Worm (Caenorhabditis elegans) whole organism, early embryonic: ENCODE results near the gene ZK867.2.

ENCODE experiments used
- B0310.2 ChIP-seq: sonication (generic microtip); optimal IDR thresholded peaks from 2 replicates; lab custom pipeline; 2016; ENCODE audit warnings: mild to moderate bottlenecking, missing genetic modification characterization, missing compliant biosample characterization
- F13C5.2 ChIP-seq: sonication (generic microtip); optimal IDR thresholded peaks from 2 replicates; lab custom pipeline; 2017; ENCODE audit warnings: mild to moderate bottlenecking, missing genetic modification characterization, inconsistent platforms, missing compliant biosample characterization
- aly-1 ChIP-seq: sonication (generic microtip); optimal IDR thresholded peaks from 2 replicates; lab custom pipeline; 2016; ENCODE audit warnings: missing genetic modification characterization, missing compliant biosample characterization
- ama-1 ChIP-seq: fragments of 150-350 bp; optimal IDR thresholded peaks from 2 replicates; lab custom pipeline; 2014
- ceh-13 ChIP-seq: fragments of 200-800 bp; sonication (Bioruptor generic); optimal IDR thresholded peaks from 2 replicates; lab custom pipeline; 2018; ENCODE audit warnings: mild to moderate bottlenecking, missing genetic modification characterization, missing compliant biosample characterization
- ceh-36 ChIP-seq: sonication (generic microtip); optimal IDR thresholded peaks from 2 replicates; lab custom pipeline; 2016; ENCODE audit warnings: missing genetic modification characterization, inconsistent platforms, missing compliant biosample characterization
- ets-7 ChIP-seq: sonication (generic microtip); optimal IDR thresholded peaks from 2 replicates; lab custom pipeline; 2016; ENCODE audit warnings: missing genotype, missing genetic modification characterization, missing compliant biosample characterization
- flt-1 ChIP-seq: fragments of 200-800 bp; sonication (Bioruptor generic); IDR thresholded peaks from 2 replicates; pipeline ENCODE4 v1.3.6; 2022; ENCODE audit warnings: missing genetic modification characterization, missing compliant biosample characterization
- hmbx-1 ChIP-seq: sonication (generic microtip); optimal IDR thresholded peaks from 2 replicates; lab custom pipeline; 2016; ENCODE audit warnings: mild to moderate bottlenecking, missing genetic modification characterization, missing compliant biosample characterization
- hmg-4 ChIP-seq: fragments of 200-800 bp; sonication (Bioruptor generic); optimal IDR thresholded peaks from 2 replicates; lab custom pipeline; 2018; ENCODE audit warnings: mild to moderate bottlenecking, missing genetic modification characterization, missing compliant biosample characterization
- hnd-1 ChIP-seq: sonication (generic microtip); optimal IDR thresholded peaks from 2 replicates; lab custom pipeline; 2016; ENCODE audit warnings: missing genetic modification characterization, missing compliant biosample characterization
- pes-1 ChIP-seq: fragments of 200-800 bp; sonication (Bioruptor generic); IDR thresholded peaks from 2 replicates; pipeline ENCODE4 v1.3.6; 2022; ENCODE audit warnings: missing genetic modification reagents, missing genetic modification characterization, missing compliant biosample characterization
- scrt-1 ChIP-seq: fragments of 200-800 bp; sonication (Bioruptor generic); IDR thresholded peaks from 2 replicates; pipeline ENCODE4 v1.3.6; 2022; ENCODE audit warnings: missing genetic modification characterization, missing compliant biosample characterization
- sea-1 ChIP-seq: fragments of 200-800 bp; sonication (Bioruptor generic); conservative IDR thresholded peaks from 2 replicates; pipeline ENCODE4 v1.3.6; 2022; ENCODE audit warnings: missing genetic modification characterization, missing compliant biosample characterization
- tbx-11 ChIP-seq: fragments of 200-800 bp; sonication (Bioruptor generic); IDR thresholded peaks from 2 replicates; pipeline ENCODE4 v1.3.6; 2022; ENCODE audit warnings: missing genetic modification characterization, missing compliant biosample characterization
- tbx-37 ChIP-seq: fragments of 200-800 bp; sonication (Bioruptor generic); conservative IDR thresholded peaks from 2 replicates; pipeline ENCODE4 v1.3.6; 2022; ENCODE audit warnings: missing genetic modification reagents, missing genetic modification characterization, missing compliant biosample characterization
- tra-4 ChIP-seq: sonication (generic microtip); optimal IDR thresholded peaks from 2 replicates; lab custom pipeline; 2017; ENCODE audit warnings: missing genetic modification characterization, missing compliant biosample characterization

Gene ZK867.2

DNA sequence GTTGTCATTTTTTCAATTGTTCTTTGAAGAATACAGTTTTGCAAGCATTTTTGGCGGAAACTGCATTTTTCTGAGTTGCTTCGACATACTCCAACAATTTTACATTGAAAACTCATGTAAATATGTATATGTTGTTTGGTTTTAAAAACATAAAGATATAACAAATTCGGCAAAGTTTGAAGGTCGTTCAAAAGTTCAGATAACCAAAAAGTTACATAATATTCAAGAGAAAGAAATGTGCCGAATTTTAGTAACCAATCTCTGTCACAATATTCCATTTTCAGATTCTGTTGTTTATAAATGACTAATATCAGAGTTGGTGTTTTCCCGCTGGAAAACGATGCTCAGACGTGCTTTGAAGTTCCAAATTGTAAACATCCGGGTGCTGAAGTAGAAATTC is at the start of gene ZK867.2:
TSS of gene ZK867.2 (plus strand) at position 301 of the 400 bp plus-strand sequence.
- TF ChIP-seq ets-7 (tag; lab: Kevin White, UChicago) (no peak), tra-4 (no peak), aly-1 (tag; lab: Kevin White, UChicago) (no peak), ceh-13 (no peak), B0310.2 (tag; lab: Kevin White, UChicago) (no peak), pes-1 (no peak), ceh-36 (tag; lab: Kevin White, UChicago) (no peak), hmg-4 (GFP tag; lab: Kevin White, UChicago) (no peak), sea-1 (GFP tag; lab: Robert Waterston, UW) (no peak), tbx-11 (GFP tag; lab: Robert Waterston, UW) (no peak), F13C5.2 (no peak), hmbx-1 (tag; lab: Kevin White, UChicago) (no peak), ama-1 (lab: Kevin White, UChicago) (no peak)

DNA sequence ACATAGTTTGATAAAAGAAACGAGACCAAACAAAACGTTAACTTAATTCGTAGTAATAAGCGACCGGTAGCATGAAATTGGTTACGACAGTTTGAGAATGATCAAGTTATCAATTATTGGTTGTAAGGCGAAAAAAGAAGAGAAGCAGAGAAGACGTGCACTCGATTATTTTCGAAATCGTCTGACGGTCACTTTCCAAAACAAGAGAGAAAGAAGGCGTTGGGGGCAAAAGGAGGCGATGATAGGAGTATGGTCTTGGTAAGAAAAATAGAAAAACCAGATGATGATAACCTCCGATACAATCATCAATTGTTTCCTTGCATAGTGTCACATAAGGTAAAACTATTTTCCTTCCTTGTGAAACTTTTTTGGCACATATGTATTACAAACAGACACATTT is 49.0 kb upstream of the ZK867.2 start:
- no peak for TF ChIP-seq sea-1 (GFP tag; lab: Robert Waterston, UW)
- no peak for TF ChIP-seq ceh-13
- no peak for TF ChIP-seq tbx-37 (GFP tag; lab: Robert Waterston, UW)
- TF ChIP-seq aly-1 (tag; lab: Kevin White, UChicago), result no peak

DNA sequence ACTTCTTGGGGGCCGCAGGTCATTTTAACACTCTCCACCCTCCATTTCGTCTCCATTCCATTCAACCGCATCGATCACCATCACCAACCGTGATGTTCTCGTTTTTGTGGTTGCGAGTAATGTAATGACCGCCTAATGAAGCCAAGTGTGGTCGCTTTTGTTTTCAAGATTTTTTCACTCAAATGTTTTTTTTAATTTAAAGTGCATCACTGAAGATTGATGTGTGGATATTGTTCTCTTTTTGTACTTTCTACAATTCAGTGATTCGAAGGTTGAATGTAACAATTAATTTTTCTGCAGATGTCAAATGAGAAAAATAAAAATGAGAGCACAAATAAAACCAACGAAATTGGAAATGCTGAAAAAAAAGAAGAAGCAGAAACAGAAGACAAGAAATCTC is 47.8 kb upstream of the ZK867.2 start, which contains the start of gene pgp-10:
TSS of gene pgp-10 (plus strand) at position 301 of the 400 bp plus-strand sequence.
- TF ChIP-seq aly-1 (tag; lab: Kevin White, UChicago), result no peak
- TF ChIP-seq hnd-1, result no peak
- TF ChIP-seq hmg-4 (GFP tag; lab: Kevin White, UChicago), result no peak
- TF ChIP-seq scrt-1, result no peak
- no peak for TF ChIP-seq ama-1 (lab: Kevin White, UChicago)
- no peak for TF ChIP-seq ceh-36 (tag; lab: Kevin White, UChicago)
- TF ChIP-seq sea-1 (GFP tag; lab: Robert Waterston, UW), result no peak
- TF ChIP-seq tbx-11 (GFP tag; lab: Robert Waterston, UW), result no peak
- no peak for TF ChIP-seq tra-4
- no peak for TF ChIP-seq B0310.2 (tag; lab: Kevin White, UChicago)
- no peak for TF ChIP-seq ceh-13
- TF ChIP-seq hmbx-1 (tag; lab: Kevin White, UChicago), result no peak
- TF ChIP-seq F13C5.2, result no peak

DNA sequence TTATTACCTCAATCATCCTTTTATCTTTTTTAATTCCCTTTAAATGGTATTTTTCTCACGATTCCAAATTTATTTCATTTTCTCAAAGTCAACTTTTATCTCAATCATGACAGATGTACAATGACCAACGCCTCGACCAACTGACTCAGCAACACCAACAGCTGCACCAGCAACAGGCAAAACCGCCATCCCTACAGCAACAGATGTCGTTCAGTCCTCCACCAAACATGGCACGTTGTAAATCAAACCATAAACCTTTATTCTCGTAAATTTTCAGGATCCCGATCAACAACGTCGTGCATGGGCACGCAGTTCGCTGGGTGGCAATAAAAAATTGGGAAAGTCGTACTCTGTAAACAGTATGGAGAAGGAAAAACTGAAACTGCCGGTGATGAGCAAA is 43.8 kb upstream of the ZK867.2 start:
- no peak for TF ChIP-seq scrt-1
- TF ChIP-seq aly-1 (tag; lab: Kevin White, UChicago), result no peak
- no peak for TF ChIP-seq hmbx-1 (tag; lab: Kevin White, UChicago)
- TF ChIP-seq flt-1 (GFP tag; lab: Robert Waterston, UW), result no peak
- TF ChIP-seq sea-1 (GFP tag; lab: Robert Waterston, UW), result no peak
- TF ChIP-seq tbx-11 (GFP tag; lab: Robert Waterston, UW), result no peak
- TF ChIP-seq hnd-1, result no peak
- no peak for TF ChIP-seq ceh-13
- no peak for TF ChIP-seq tra-4
- TF ChIP-seq tbx-37 (GFP tag; lab: Robert Waterston, UW), result no peak
- TF ChIP-seq ets-7 (tag; lab: Kevin White, UChicago), result no peak
- TF ChIP-seq F13C5.2, result no peak
- TF ChIP-seq hmg-4 (GFP tag; lab: Kevin White, UChicago), result no peak
- TF ChIP-seq ceh-36 (tag; lab: Kevin White, UChicago), result no peak
- TF ChIP-seq pes-1, result no peak
- no peak for TF ChIP-seq B0310.2 (tag; lab: Kevin White, UChicago)
- TF ChIP-seq ama-1 (lab: Kevin White, UChicago), result no peak

DNA sequence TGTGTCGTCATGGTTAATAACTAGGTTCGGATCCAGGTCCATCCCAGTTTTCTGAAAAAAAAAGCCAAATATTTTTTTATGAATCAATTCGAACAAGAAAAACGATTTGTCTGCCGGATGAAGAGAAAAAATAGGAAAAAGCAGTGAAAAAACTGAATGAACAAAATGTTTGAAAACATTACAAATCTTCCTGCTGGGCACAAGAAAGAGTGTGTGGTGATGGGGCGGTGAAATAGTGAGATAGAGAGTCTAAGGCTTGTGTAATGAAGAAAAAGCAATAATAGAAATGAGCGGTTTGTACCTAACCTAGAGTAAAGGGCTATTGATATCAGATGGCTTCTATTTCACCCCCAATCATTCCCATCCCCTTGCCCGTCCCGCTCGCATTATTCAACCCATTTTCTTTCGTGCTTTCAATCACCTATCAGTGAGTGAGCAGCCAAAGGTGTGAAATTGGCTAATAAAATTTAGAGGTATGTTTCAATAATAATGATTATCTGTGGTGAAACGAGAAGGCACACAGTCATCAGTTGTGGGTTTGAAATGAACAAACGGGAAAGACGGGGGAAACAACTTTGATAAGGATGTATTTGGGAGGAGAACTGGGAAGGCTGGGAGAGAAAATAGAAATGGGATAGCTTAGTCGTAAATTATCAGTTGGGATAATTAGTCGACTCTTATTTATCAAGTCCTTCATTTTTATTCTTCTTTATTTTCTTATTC is 35.8 kb upstream of the ZK867.2 start, which contains the start of gene bar-1:
TSS of gene bar-1 (minus strand) at position 51 of the 723 bp plus-strand sequence.
- TF ChIP-seq ama-1 (lab: Kevin White, UChicago), result no peak
- TF ChIP-seq hnd-1, result no peak
- TF ChIP-seq ceh-13, result no peak
- TF ChIP-seq ceh-36 (tag; lab: Kevin White, UChicago), result no peak
- no peak for TF ChIP-seq aly-1 (tag; lab: Kevin White, UChicago)
- TF ChIP-seq tbx-11 (GFP tag; lab: Robert Waterston, UW), result no peak
- TF ChIP-seq ets-7 (tag; lab: Kevin White, UChicago), result no peak
- TF ChIP-seq hmg-4 (GFP tag; lab: Kevin White, UChicago), result no peak
- no peak for TF ChIP-seq flt-1 (GFP tag; lab: Robert Waterston, UW)
- TF ChIP-seq B0310.2 (tag; lab: Kevin White, UChicago), result no peak
- TF ChIP-seq hmbx-1 (tag; lab: Kevin White, UChicago), result no peak
- no peak for TF ChIP-seq tra-4
- no peak for TF ChIP-seq scrt-1
- no peak for TF ChIP-seq F13C5.2
- TF ChIP-seq pes-1, result no peak

DNA sequence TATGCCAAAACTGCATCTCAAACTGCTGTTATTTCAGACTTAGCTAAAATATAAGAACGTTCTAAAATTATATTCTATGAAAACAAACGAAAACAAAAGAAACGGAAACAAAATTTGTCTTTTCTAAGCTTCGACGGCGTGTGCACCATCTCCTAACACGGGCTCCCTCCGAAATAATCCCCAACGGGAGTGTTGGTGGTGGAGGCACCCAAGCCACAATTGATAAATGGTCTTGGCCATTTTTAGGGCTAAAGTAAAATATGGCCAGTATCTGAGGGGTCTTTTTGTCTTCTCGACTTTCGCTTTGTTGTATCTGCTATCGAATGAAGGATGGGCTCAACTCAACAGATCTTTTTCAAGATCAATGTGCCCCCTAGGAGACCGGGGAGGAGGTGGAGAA is 31.1 kb upstream of the ZK867.2 start:
- TF ChIP-seq ceh-36 (tag; lab: Kevin White, UChicago), result no peak
- TF ChIP-seq flt-1 (GFP tag; lab: Robert Waterston, UW), result no peak
- TF ChIP-seq pes-1, result no peak
- TF ChIP-seq tbx-11 (GFP tag; lab: Robert Waterston, UW), result no peak

DNA sequence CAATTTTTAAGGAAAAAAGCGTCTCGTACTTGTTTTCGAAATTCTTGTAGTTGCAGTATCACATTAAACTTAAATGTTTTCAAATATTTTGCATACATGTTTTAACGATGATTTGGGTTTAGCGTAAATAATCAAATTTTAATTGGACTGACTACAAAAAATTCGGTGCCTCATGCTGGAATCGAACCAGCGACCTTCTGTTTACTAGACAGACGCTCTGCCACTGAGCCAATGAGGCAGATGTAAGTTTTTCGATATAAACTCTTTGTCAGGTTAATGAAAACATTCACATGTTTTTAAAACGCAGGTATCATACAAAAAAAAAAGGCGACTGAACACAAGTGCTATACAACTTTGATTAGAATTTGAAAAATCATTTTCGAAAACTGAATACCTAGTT is 29.7 kb upstream of the ZK867.2 start:
- no peak for TF ChIP-seq ceh-13
- TF ChIP-seq ama-1 (lab: Kevin White, UChicago), result no peak
- no peak for TF ChIP-seq tbx-37 (GFP tag; lab: Robert Waterston, UW)

DNA sequence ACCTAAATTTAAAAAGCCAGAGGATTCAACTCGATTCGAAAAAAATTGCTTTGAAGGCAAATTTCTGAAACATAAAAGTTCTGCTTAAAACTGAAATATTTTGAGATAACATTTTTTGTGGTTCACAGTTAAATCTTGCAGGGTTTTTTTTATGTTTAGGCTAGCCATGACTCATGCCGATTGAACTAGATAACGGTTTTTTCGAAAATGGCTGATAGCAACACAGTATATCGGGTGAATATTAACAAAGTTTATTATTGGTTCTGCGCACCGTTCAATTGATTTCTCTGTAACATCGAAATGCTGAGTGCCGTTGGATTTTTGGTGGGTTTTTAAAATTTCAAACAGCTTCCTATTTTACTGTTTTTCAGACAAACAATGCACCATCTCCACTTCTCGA is 29.2 kb upstream of the ZK867.2 start, which contains the start of gene F43E12.1:
TSS of gene F43E12.1 (plus strand) at position 301 of the 400 bp plus-strand sequence.
- TF ChIP-seq aly-1 (tag; lab: Kevin White, UChicago), result no peak
- no peak for TF ChIP-seq F13C5.2
- TF ChIP-seq ceh-36 (tag; lab: Kevin White, UChicago), result no peak
- no peak for TF ChIP-seq tra-4
- TF ChIP-seq scrt-1, result no peak
- TF ChIP-seq hmg-4 (GFP tag; lab: Kevin White, UChicago), result no peak
- no peak for TF ChIP-seq ama-1 (lab: Kevin White, UChicago)
- no peak for TF ChIP-seq tbx-11 (GFP tag; lab: Robert Waterston, UW)
